Worm (Caenorhabditis elegans) whole organism, late embryonic: ENCODE measurements around the gene Y46D2A.3.

Experiments used
- F13H6.1 ChIP-seq: sonication (generic microtip); optimal IDR thresholded peaks from 2 replicates; lab custom pipeline; 2016; ENCODE audit warnings: missing genetic modification characterization, missing compliant biosample characterization
- Y22D7AL.16 ChIP-seq: sonication (generic microtip); optimal IDR thresholded peaks from 2 replicates; lab custom pipeline; 2016; ENCODE audit warnings: missing genetic modification characterization, missing compliant biosample characterization
- che-1 ChIP-seq: sonication (generic microtip); optimal IDR thresholded peaks from 2 replicates; lab custom pipeline; 2016; ENCODE audit warnings: mild to moderate bottlenecking, missing genetic modification characterization, missing compliant biosample characterization
- elt-2 ChIP-seq: sonication (generic microtip); optimal IDR thresholded peaks from 2 replicates; lab custom pipeline; 2016; ENCODE audit warnings: missing genetic modification reagents, missing genetic modification characterization, missing compliant biosample characterization
- hlh-8 ChIP-seq: sonication (generic microtip); optimal IDR thresholded peaks from 2 replicates; lab custom pipeline; 2016; ENCODE audit warnings: missing genotype, missing genetic modification characterization, missing compliant biosample characterization
- nfya-1 ChIP-seq: sonication (generic microtip); optimal IDR thresholded peaks from 2 replicates; lab custom pipeline; 2017; ENCODE audit warnings: missing genetic modification characterization, mild to moderate bottlenecking, missing compliant biosample characterization, antibody characterized with exemption, moderate library complexity
- nhr-11 ChIP-seq: fragments of 150-350 bp; optimal IDR thresholded peaks from 2 replicates; lab custom pipeline; 2014; ENCODE audit warnings: missing biosample characterization, missing genetic modification characterization
- nhr-232 ChIP-seq: sonication (generic microtip); optimal IDR thresholded peaks from 2 replicates; lab custom pipeline; 2016; ENCODE audit warnings: missing genetic modification characterization, missing compliant biosample characterization
- pha-4 ChIP-seq: fragments of 150-350 bp; optimal IDR thresholded peaks from 2 replicates; lab custom pipeline; 2018; ENCODE audit warnings: missing biosample characterization, missing genetic modification reagents, missing genetic modification characterization
- sdc-2 ChIP-seq: sonication (generic microtip); optimal IDR thresholded peaks from 2 replicates; lab custom pipeline; 2016; ENCODE audit warnings: missing genotype, missing genetic modification characterization, missing compliant biosample characterization
- syd-9 ChIP-seq: sonication (generic microtip); optimal IDR thresholded peaks from 2 replicates; lab custom pipeline; 2016; ENCODE audit warnings: mild to moderate bottlenecking, missing genetic modification characterization, moderate library complexity, missing compliant biosample characterization

- no peak for TF ChIP-seq nfya-1 (tag; lab: Kevin White, UChicago)
- no peak for TF ChIP-seq pha-4 (tag; lab: Kevin White, UChicago)
- no peak for TF ChIP-seq nhr-232 (tag; lab: Kevin White, UChicago)
- TF ChIP-seq hlh-8 (tag; lab: Kevin White, UChicago), result no peak
- TF ChIP-seq nhr-11, result no peak
- TF ChIP-seq syd-9 (tag; lab: Kevin White, UChicago), result no peak
- no peak for TF ChIP-seq sdc-2 (tag; lab: Kevin White, UChicago)
- no peak for TF ChIP-seq Y22D7AL.16 (tag; lab: Kevin White, UChicago)
- TF ChIP-seq elt-2 (tag; lab: Kevin White, UChicago), result no peak
- no peak for TF ChIP-seq F13H6.1 (tag; lab: Kevin White, UChicago)
- no peak for TF ChIP-seq che-1 (tag; lab: Kevin White, UChicago)
These were observed 3.8 kb downstream of the Y46D2A.3 start, which contains the start of gene Y46D2A.2 for ce11 chrII:3323179-3323578.
